Worm (Caenorhabditis elegans) whole organism, L4 larva: ENCODE results near the gene npl-10.
A peak's percentile ranks its signal among the peaks of the same experiment; 100 is the strongest.

Experiments used
- D1046.2 ChIP-seq: fragments of 200-800 bp; sonication (Bioruptor generic); IDR thresholded peaks from 2 replicates; pipeline ENCODE4 v1.3.6; 2022; ENCODE audit warnings: missing genetic modification characterization, missing compliant biosample characterization
- F37D6.2 ChIP-seq: sonication (generic microtip); optimal IDR thresholded peaks from 2 replicates; lab custom pipeline; 2016; ENCODE audit warnings: mild to moderate bottlenecking, missing genetic modification characterization, missing compliant biosample characterization
- F49E8.2 ChIP-seq: sonication (generic microtip); optimal IDR thresholded peaks from 2 replicates; lab custom pipeline; 2016; ENCODE audit warnings: missing compliant biosample characterization, mild to moderate bottlenecking, missing genetic modification characterization, borderline replicate concordance
- R02D3.7 ChIP-seq: fragments of 150-350 bp; sonication (generic microtip); optimal IDR thresholded peaks from 3 replicates; lab custom pipeline; 2014; ENCODE audit warnings: missing biosample characterization, missing genetic modification characterization
- Y75B8A.6 ChIP-seq: fragments of 200-800 bp; sonication (Bioruptor generic); IDR thresholded peaks from 2 replicates; pipeline ENCODE4 v1.3.6; 2022; ENCODE audit warnings: missing genetic modification reagents, missing genetic modification characterization, missing compliant biosample characterization
- ZK337.2 ChIP-seq: fragments of 200-800 bp; sonication (Bioruptor generic); IDR thresholded peaks from 2 replicates; pipeline ENCODE4 v1.3.6; 2022; ENCODE audit warnings: missing genetic modification reagents, missing genetic modification characterization, missing compliant biosample characterization
- ZK546.5 ChIP-seq, 2 experiments: sonication (generic microtip); optimal IDR thresholded peaks; 2 replicates each; lab custom pipeline; 2017; ENCODE audit warnings: missing biosample characterization in 2 of 2, missing genetic modification characterization in 2 of 2
- aha-1 ChIP-seq: fragments of 150-350 bp; peaks from one replicate; lab custom pipeline; 2014; ENCODE audit warnings: missing biosample characterization, missing genetic modification characterization
- ceh-20 ChIP-seq: fragments of 200-800 bp; sonication (Bioruptor generic); IDR thresholded peaks from 2 replicates; pipeline ENCODE4 v1.3.6; 2022; ENCODE audit warnings: missing genetic modification reagents, missing genetic modification characterization, missing compliant biosample characterization
- ceh-28 ChIP-seq: fragments of 150-350 bp; optimal IDR thresholded peaks from 2 replicates; lab custom pipeline; 2014; ENCODE audit warnings: missing biosample characterization, missing genetic modification reagents, missing genetic modification characterization
- ceh-44 ChIP-seq: fragments of 200-800 bp; sonication (Bioruptor generic); IDR thresholded peaks from 2 replicates; pipeline ENCODE4 v1.3.6; 2022; ENCODE audit warnings: missing genetic modification reagents, missing genetic modification characterization, missing compliant biosample characterization
- ceh-62 ChIP-seq: sonication (generic microtip); optimal IDR thresholded peaks from 2 replicates; lab custom pipeline; 2017; ENCODE audit warnings: missing biosample characterization, missing genetic modification characterization
- ceh-82 ChIP-seq: sonication (generic microtip); optimal IDR thresholded peaks from 2 replicates; lab custom pipeline; 2017; ENCODE audit warnings: missing biosample characterization, missing genetic modification characterization
- ces-1 ChIP-seq: fragments of 150-350 bp; sonication (generic microtip); optimal IDR thresholded peaks from 4 replicates; lab custom pipeline; 2014; ENCODE audit warnings: missing biosample characterization, missing genetic modification reagents, missing genetic modification characterization
- daf-12 ChIP-seq: fragments of 150-350 bp; optimal IDR thresholded peaks from 2 replicates; lab custom pipeline; 2014; ENCODE audit warnings: missing biosample characterization, missing genetic modification reagents, missing genetic modification characterization
- daf-19 ChIP-seq: fragments of 200-800 bp; sonication (Bioruptor generic); conservative IDR thresholded peaks from 2 replicates; pipeline ENCODE4 v1.3.6; 2022; ENCODE audit warnings: missing genetic modification characterization, missing compliant biosample characterization
- dmd-6 ChIP-seq: fragments of 200-800 bp; sonication (Bioruptor generic); IDR thresholded peaks from 2 replicates; pipeline ENCODE4 v1.3.6; 2022; ENCODE audit warnings: missing genetic modification reagents, missing genetic modification characterization, missing compliant biosample characterization
- duxl-1 ChIP-seq: sonication (generic microtip); optimal IDR thresholded peaks from 2 replicates; lab custom pipeline; 2016; ENCODE audit warnings: mild to moderate bottlenecking, missing genetic modification characterization, moderate library complexity, missing compliant biosample characterization; ENCODE audit not compliant: poor library complexity
- egl-27 ChIP-seq: sonication (generic microtip); optimal IDR thresholded peaks from 3 replicates; lab custom pipeline; 2017; ENCODE audit warnings: missing biosample characterization, missing genetic modification reagents, missing genetic modification characterization
- egl-43 ChIP-seq: fragments of 200-800 bp; sonication (Bioruptor generic); IDR thresholded peaks from 2 replicates; pipeline ENCODE4 v1.3.6; 2022; ENCODE audit warnings: missing genetic modification reagents, missing genetic modification characterization, missing compliant biosample characterization
- hlh-11 ChIP-seq: fragments of 200-800 bp; sonication (Bioruptor generic); optimal IDR thresholded peaks from 2 replicates; lab custom pipeline; 2018; ENCODE audit warnings: mild to moderate bottlenecking, missing genetic modification characterization, missing compliant biosample characterization
- hlh-30 ChIP-seq: sonication (generic microtip); optimal IDR thresholded peaks from 2 replicates; lab custom pipeline; 2017; ENCODE audit warnings: antibody characterized with exemption, mild to moderate bottlenecking, missing genetic modification characterization, missing compliant biosample characterization; ENCODE audit not compliant: insufficient read depth
- lsy-2 ChIP-seq, 2 experiments: fragments of 150-350 bp in 1 of 2; sonication (generic microtip) in 1 of 2; optimal IDR thresholded peaks; 2 replicates each; lab custom pipeline; 2014 to 2017; ENCODE audit warnings: missing biosample characterization in 2 of 2, missing genetic modification characterization in 2 of 2
- mdl-1 ChIP-seq, 2 experiments: fragments of 150-350 bp in 1 of 2; sonication (generic microtip) in 1 of 2; optimal IDR thresholded peaks; 2 replicates each; lab custom pipeline; 2014 to 2017; ENCODE audit warnings: missing biosample characterization in 2 of 2, missing genetic modification characterization in 2 of 2
- mdt-29 ChIP-seq: fragments of 200-800 bp; sonication (Bioruptor generic); IDR thresholded peaks from 2 replicates; pipeline ENCODE4 v1.3.6; 2022; ENCODE audit warnings: missing genetic modification reagents, missing genetic modification characterization, missing compliant biosample characterization
- mep-1 ChIP-seq: fragments of 150-350 bp; sonication (generic microtip); optimal IDR thresholded peaks from 3 replicates; lab custom pipeline; 2014; ENCODE audit warnings: missing biosample characterization, missing genetic modification characterization
- mxl-3 ChIP-seq: fragments of 200-800 bp; sonication (Bioruptor generic); optimal IDR thresholded peaks from 2 replicates; lab custom pipeline; 2018; ENCODE audit warnings: mild to moderate bottlenecking, missing genetic modification characterization, missing compliant biosample characterization
- nhr-102 ChIP-seq: sonication (generic microtip); optimal IDR thresholded peaks from 2 replicates; lab custom pipeline; 2016; ENCODE audit warnings: mild to moderate bottlenecking, missing genetic modification characterization, moderate library complexity, missing compliant biosample characterization
- nhr-11 ChIP-seq: fragments of 150-350 bp; optimal IDR thresholded peaks from 2 replicates; lab custom pipeline; 2014; ENCODE audit warnings: missing biosample characterization, missing genetic modification characterization
- nhr-111 ChIP-seq: fragments of 200-800 bp; sonication (Bioruptor generic); optimal IDR thresholded peaks from 2 replicates; lab custom pipeline; 2018; ENCODE audit warnings: mild to moderate bottlenecking, missing genetic modification characterization, missing compliant biosample characterization
- nhr-25 ChIP-seq: sonication (generic microtip); optimal IDR thresholded peaks from 2 replicates; lab custom pipeline; 2017; ENCODE audit warnings: missing genetic modification characterization, mild to moderate bottlenecking, missing compliant biosample characterization, antibody characterized with exemption, moderate library complexity, borderline replicate concordance; ENCODE audit not compliant: insufficient read depth
- nhr-28 ChIP-seq: fragments of 150-350 bp; optimal IDR thresholded peaks from 2 replicates; lab custom pipeline; 2014; ENCODE audit warnings: missing biosample characterization, missing genetic modification characterization
- nhr-6 ChIP-seq: fragments of 150-350 bp; optimal IDR thresholded peaks from 2 replicates; lab custom pipeline; 2014; ENCODE audit warnings: missing biosample characterization, missing genetic modification characterization
- nhr-76 ChIP-seq: fragments of 150-350 bp; optimal IDR thresholded peaks from 2 replicates; lab custom pipeline; 2014; ENCODE audit warnings: missing biosample characterization, missing genetic modification characterization
- php-3 ChIP-seq: fragments of 200-800 bp; sonication (Bioruptor generic); IDR thresholded peaks from 2 replicates; pipeline ENCODE4 v1.3.6; 2022; ENCODE audit warnings: missing genetic modification reagents, missing genetic modification characterization, missing compliant biosample characterization
- sdz-12 ChIP-seq: fragments of 200-800 bp; sonication (Bioruptor generic); optimal IDR thresholded peaks from 2 replicates; lab custom pipeline; 2018; ENCODE audit warnings: mild to moderate bottlenecking, missing genetic modification characterization, missing compliant biosample characterization
- snpc-1.2 ChIP-seq: fragments of 200-800 bp; sonication (Bioruptor generic); IDR thresholded peaks from 2 replicates; pipeline ENCODE4 v1.3.6; 2022; ENCODE audit warnings: missing genetic modification reagents, missing genetic modification characterization, missing compliant biosample characterization
- snpc-4 ChIP-seq: fragments of 150-350 bp; optimal IDR thresholded peaks from 2 replicates; lab custom pipeline; 2014; ENCODE audit warnings: missing biosample characterization, missing genetic modification characterization
- spr-3 ChIP-seq: fragments of 200-800 bp; sonication (Bioruptor generic); optimal IDR thresholded peaks from 2 replicates; lab custom pipeline; 2018; ENCODE audit warnings: mild to moderate bottlenecking, missing genetic modification characterization, missing compliant biosample characterization
- tra-1 ChIP-seq: fragments of 200-800 bp; sonication (Bioruptor generic); IDR thresholded peaks from 2 replicates; pipeline ENCODE4 v1.3.6; 2022; ENCODE audit warnings: missing genetic modification reagents, missing genetic modification characterization, missing compliant biosample characterization
- unc-39 ChIP-seq: sonication (generic microtip); optimal IDR thresholded peaks from 2 replicates; lab custom pipeline; 2017; ENCODE audit warnings: missing biosample characterization, missing genetic modification characterization

npl-10 gene

ce11 chrIII:3959206-3959605, 23.5 kb upstream of the npl-10 start:
- TF ChIP-seq dmd-6 (GFP tag; lab: Robert Waterston, UW) (peak; percentile 16; the same call in 1 of the 2 replicates), tra-1 (GFP tag; lab: Robert Waterston, UW) (no peak), ceh-82 (tag; lab: Kevin White, UChicago) (no peak), ZK337.2 (GFP tag; lab: Robert Waterston, UW) (no peak), nhr-28 (tag; lab: Kevin White, UChicago) (peak; percentile 8), spr-3 (GFP tag; lab: Kevin White, UChicago) (no peak), aha-1 (tag; lab: Kevin White, UChicago) (peak; percentile 84), php-3 (GFP tag; lab: Robert Waterston, UW) (no peak), hlh-11 (tag; lab: Kevin White, UChicago) (peak; percentile 20), hlh-30 (tag; lab: Kevin White, UChicago) (peak; percentile 44), ceh-62 (tag; lab: Kevin White, UChicago) (no peak), mdl-1 (tag; optimal IDR thresholded peaks at IDR 0.05; lab: Kevin White, UChicago) (peak in 1 of 2 experiments; percentile 25)

- peak; percentile 60 for TF ChIP-seq aha-1 (tag; lab: Kevin White, UChicago)
- no peak for TF ChIP-seq F49E8.2
- TF ChIP-seq daf-12, result no peak
These were observed 22.1 kb upstream of the npl-10 start for ce11 chrIII:3957850-3958249.

- TF ChIP-seq daf-19 (GFP tag; lab: Robert Waterston, UW), result 0 out of 2 replicates have a peak, but pooled peaks have one; percentile 62
- TF ChIP-seq egl-43 (GFP tag; lab: Robert Waterston, UW), result 0 out of 2 replicates have a peak, but pooled peaks have one; percentile 53
- peak; percentile 1 for TF ChIP-seq snpc-4 (tag; lab: Kevin White, UChicago)
- no peak for TF ChIP-seq tra-1 (GFP tag; lab: Robert Waterston, UW)
- TF ChIP-seq aha-1 (tag; lab: Kevin White, UChicago), result peak; percentile 18
- no peak for TF ChIP-seq nhr-25 (tag; lab: Kevin White, UChicago)
These were observed 21.5 kb upstream of the npl-10 start for ce11 chrIII:3957119-3957739.

ce11 chrIII:3956293-3956692, 20.6 kb upstream of the npl-10 start, which contains the start of gene F37A8.5:
TSS of gene F37A8.5 (plus strand) at chrIII:3956624.
- TF ChIP-seq ZK546.5 (tag; optimal IDR thresholded peaks at IDR 0.05; lab: Kevin White, UChicago) (no peak), R02D3.7 (tag; lab: Kevin White, UChicago) (no peak), ceh-28 (no peak), unc-39 (tag; lab: Kevin White, UChicago) (no peak), duxl-1 (tag; lab: Kevin White, UChicago) (no peak), lsy-2 (tag; optimal IDR thresholded peaks at IDR 0.05; lab: Kevin White, UChicago) (peak in 1 of 2 experiments; percentile 10), nhr-76 (tag; lab: Kevin White, UChicago) (no peak), ceh-20 (GFP tag; lab: Robert Waterston, UW) (no peak), F49E8.2 (no peak), ces-1 (GFP tag; lab: Kevin White, UChicago) (peak; percentile 15)

ce11 chrIII:3955674-3956073, 20.0 kb upstream of the npl-10 start:
- TF ChIP-seq lsy-2 (tag; optimal IDR thresholded peaks at IDR 0.05; lab: Kevin White, UChicago), result peak in 1 of 2 experiments; percentile 69
- no peak for TF ChIP-seq daf-12
- TF ChIP-seq nhr-111 (GFP tag; lab: Kevin White, UChicago), result no peak
- peak; percentile 84 for TF ChIP-seq hlh-30 (tag; lab: Kevin White, UChicago)
- no peak for TF ChIP-seq ceh-44
- no peak for TF ChIP-seq mdt-29
- no peak for TF ChIP-seq php-3 (GFP tag; lab: Robert Waterston, UW)
- no peak for TF ChIP-seq nhr-102 (tag; lab: Kevin White, UChicago)
- TF ChIP-seq snpc-1.2 (GFP tag; lab: Robert Waterston, UW), result no peak
- no peak for TF ChIP-seq sdz-12 (GFP tag; lab: Kevin White, UChicago)
- no peak for TF ChIP-seq egl-27 (tag; lab: Kevin White, UChicago)
- TF ChIP-seq nhr-28 (tag; lab: Kevin White, UChicago), result no peak
- TF ChIP-seq mep-1, result peak; percentile 69
- TF ChIP-seq nhr-6 (tag; lab: Kevin White, UChicago), result no peak
- peak; percentile 49 for TF ChIP-seq nhr-11 (tag; lab: Kevin White, UChicago)
- TF ChIP-seq duxl-1 (tag; lab: Kevin White, UChicago), result no peak
- no peak for TF ChIP-seq Y75B8A.6 (GFP tag; lab: Robert Waterston, UW)
- peak; percentile 14 for TF ChIP-seq F37D6.2
- no peak for TF ChIP-seq D1046.2 (GFP tag; lab: Robert Waterston, UW)
- no peak for TF ChIP-seq mxl-3 (GFP tag; lab: Kevin White, UChicago)
- peak in 1 of 2 experiments; percentile 43 for TF ChIP-seq mdl-1 (tag; optimal IDR thresholded peaks at IDR 0.05; lab: Kevin White, UChicago)
- TF ChIP-seq unc-39 (tag; lab: Kevin White, UChicago), result no peak
